Worm (Caenorhabditis elegans) whole organism, young adult: Measurements from ENCODE around the gene ZK353.4.

ENCODE experiments used
- ceh-58 ChIP-seq: fragments of 200-800 bp; sonication (Bioruptor generic); IDR thresholded peaks from 2 replicates; pipeline ENCODE4 v1.3.6; 2022; ENCODE audit warnings: missing genetic modification characterization, missing compliant biosample characterization
- ztf-26 ChIP-seq: sonication (generic microtip); optimal IDR thresholded peaks from 2 replicates; lab custom pipeline; 2017; ENCODE audit warnings: missing genetic modification characterization, missing compliant biosample characterization

DNA sequence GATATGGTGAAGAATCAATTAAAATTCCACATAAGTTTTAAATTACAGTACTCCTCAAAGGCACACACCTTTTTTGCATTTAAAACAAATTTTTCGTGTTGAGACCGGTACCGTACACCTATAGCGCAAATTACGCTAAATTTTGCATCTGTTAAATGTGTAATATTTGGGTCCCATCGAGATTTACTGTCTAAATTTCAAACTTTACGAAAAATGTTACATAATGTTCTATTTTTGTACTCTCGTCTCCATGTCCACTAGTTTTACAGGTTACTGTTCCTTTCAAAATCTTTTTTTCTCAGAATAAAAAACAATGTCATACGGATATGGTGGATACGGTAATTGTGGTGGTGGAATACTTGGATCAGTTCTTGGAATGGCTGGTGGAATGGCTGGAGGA lies 9.0 kb upstream of the ZK353.4 start, which contains the start of gene ZK353.2:
- TF ChIP-seq ceh-58 (GFP tag; lab: Robert Waterston, UW), result no peak
- no peak for TF ChIP-seq ztf-26 (tag; lab: Kevin White, UChicago)
